Fruit fly (Drosophila melanogaster) whole organism, embryonic: ENCODE measurements around the gene CG31406.

Experiments
- Bdp1 ChIP-seq: fragments of 200-800 bp; sonication (Bioruptor generic); optimal IDR thresholded peaks from 3 replicates; lab custom pipeline; 2016; ENCODE audit warnings: missing biosample characterization, missing genetic modification characterization
- CG10366 ChIP-seq: fragments of 200-800 bp; sonication (Bioruptor generic); IDR thresholded peaks from 2 replicates; pipeline ENCODE4 v1.3.6; 2022; ENCODE audit warnings: missing biosample characterization, missing genetic modification characterization
- CG10543 ChIP-seq: fragments of 200-800 bp; sonication (Bioruptor generic); optimal IDR thresholded peaks from 3 replicates; lab custom pipeline; 2017; ENCODE audit warnings: missing biosample characterization, mild to moderate bottlenecking, missing genetic modification characterization, moderate library complexity
- CG11504 ChIP-seq: fragments of 200-800 bp; sonication (Bioruptor generic); optimal IDR thresholded peaks from 3 replicates; lab custom pipeline; 2019; ENCODE audit warnings: missing biosample characterization, mild to moderate bottlenecking, missing genetic modification characterization, moderate library complexity
- CG1233 ChIP-seq: fragments of 200-800 bp; sonication (Bioruptor generic); optimal IDR thresholded peaks from 4 replicates; lab custom pipeline; 2018; ENCODE audit warnings: missing biosample characterization, mild to moderate bottlenecking, missing genetic modification characterization
- CG12744 ChIP-seq: fragments of 200-800 bp; sonication (Bioruptor generic); optimal IDR thresholded peaks from 2 replicates; lab custom pipeline; 2016; ENCODE audit warnings: missing biosample characterization, missing genetic modification characterization
- CG12769 ChIP-seq: fragments of 200-800 bp; sonication (Bioruptor generic); optimal IDR thresholded peaks from 2 replicates; lab custom pipeline; 2019; ENCODE audit warnings: missing biosample characterization, mild to moderate bottlenecking, missing genetic modification characterization, moderate library complexity
- CG13894 ChIP-seq: fragments of 200-800 bp; sonication (Bioruptor generic); optimal IDR thresholded peaks from 3 replicates; lab custom pipeline; 2018; ENCODE audit warnings: missing biosample characterization, mild to moderate bottlenecking, missing genetic modification characterization, moderate library complexity
- CG15479 ChIP-seq: fragments of 200-800 bp; sonication (Bioruptor generic); optimal IDR thresholded peaks from 3 replicates; lab custom pipeline; 2019; ENCODE audit warnings: missing biosample characterization, mild to moderate bottlenecking, missing genetic modification characterization, moderate library complexity
- CG16815 ChIP-seq: fragments of 200-800 bp; sonication (Bioruptor generic); optimal IDR thresholded peaks from 3 replicates; lab custom pipeline; 2017; ENCODE audit warnings: missing biosample characterization, mild to moderate bottlenecking, missing genetic modification characterization
- CG17568 ChIP-seq: fragments of 200-800 bp; sonication (Bioruptor generic); optimal IDR thresholded peaks from 2 replicates; lab custom pipeline; 2018; ENCODE audit warnings: missing biosample characterization, mild to moderate bottlenecking, missing genetic modification characterization, moderate library complexity
- CG1832 ChIP-seq: fragments of 200-800 bp; sonication (Bioruptor generic); optimal IDR thresholded peaks from 2 replicates; lab custom pipeline; 2017; ENCODE audit warnings: missing biosample characterization, mild to moderate bottlenecking, missing genetic modification characterization, inconsistent platforms
- CG31441 ChIP-seq: fragments of 200-800 bp; sonication (Bioruptor generic); IDR thresholded peaks from 2 replicates; pipeline ENCODE4 v1.3.6; 2022; ENCODE audit warnings: missing biosample characterization, missing genetic modification characterization
- CG3163 ChIP-seq: fragments of 200-800 bp; sonication (Bioruptor generic); optimal IDR thresholded peaks from 3 replicates; lab custom pipeline; 2016; ENCODE audit warnings: missing biosample characterization, missing genetic modification characterization
- CG3847 ChIP-seq: fragments of 200-800 bp; sonication (Bioruptor generic); IDR thresholded peaks from 2 replicates; pipeline ENCODE4 v1.3.6; 2022; ENCODE audit warnings: missing biosample characterization, missing genetic modification characterization
- CG4282 ChIP-seq: fragments of 200-800 bp; sonication (Bioruptor generic); optimal IDR thresholded peaks from 2 replicates; lab custom pipeline; 2016; ENCODE audit warnings: missing biosample characterization, missing genetic modification characterization
- CG7786 ChIP-seq: fragments of 200-800 bp; sonication (Bioruptor generic); optimal IDR thresholded peaks from 2 replicates; lab custom pipeline; 2016; ENCODE audit warnings: missing biosample characterization, missing genetic modification characterization
- CG8290 ChIP-seq, 3 experiments: fragments of 200-800 bp; sonication (Bioruptor generic); optimal IDR thresholded peaks; 2 replicates each; lab custom pipeline; 2016 to 2019; ENCODE audit warnings: missing biosample characterization in 3 of 3, missing genetic modification characterization in 3 of 3, mild to moderate bottlenecking in 2 of 3, moderate library complexity in 1 of 3
- Dip2 ChIP-seq: fragments of 200-800 bp; sonication (Bioruptor generic); IDR thresholded peaks from 2 replicates; pipeline ENCODE4 v1.3.6; 2022; ENCODE audit warnings: missing biosample characterization, missing genetic modification characterization
- ERR ChIP-seq: fragments of 200-800 bp; sonication (Bioruptor generic); optimal IDR thresholded peaks from 2 replicates; lab custom pipeline; 2016; ENCODE audit warnings: missing biosample characterization, missing genetic modification characterization
- Fer1 ChIP-seq: fragments of 200-800 bp; sonication (Bioruptor generic); optimal IDR thresholded peaks from 2 replicates; lab custom pipeline; 2017; ENCODE audit warnings: missing biosample characterization, mild to moderate bottlenecking, missing genetic modification characterization
- Hey ChIP-seq: fragments of 200-800 bp; sonication (Bioruptor generic); optimal IDR thresholded peaks from 3 replicates; lab custom pipeline; 2018; ENCODE audit warnings: missing biosample characterization, mild to moderate bottlenecking, missing genetic modification characterization
- Hr51 ChIP-seq, 2 experiments: fragments of 200-800 bp; sonication (Bioruptor generic); optimal IDR thresholded peaks; 2 replicates in 1 of 2; 3 replicates in 1 of 2; lab custom pipeline; 2016 to 2018; ENCODE audit warnings: missing biosample characterization in 2 of 2, missing genetic modification characterization in 2 of 2, mild to moderate bottlenecking in 1 of 2, moderate library complexity in 1 of 2
- Med ChIP-seq: fragments of 200-800 bp; sonication (Bioruptor generic); peaks from one replicate; lab custom pipeline; 2016; ENCODE audit warnings: missing biosample characterization, missing genetic modification characterization, mild to moderate bottlenecking, inconsistent platforms, moderate library complexity
- Nf-YC ChIP-seq: fragments of 200-800 bp; optimal IDR thresholded peaks from 3 replicates; lab custom pipeline; 2019; ENCODE audit warnings: missing biosample characterization, mild to moderate bottlenecking, missing genetic modification characterization, moderate library complexity
- Pdp1 ChIP-seq, 2 experiments: fragments of 200-800 bp; sonication (Bioruptor generic); optimal IDR thresholded peaks; 3 replicates each; lab custom pipeline; 2016; ENCODE audit warnings: missing biosample characterization in 2 of 2, missing genetic modification characterization in 2 of 2, mild to moderate bottlenecking in 1 of 2, moderate library complexity in 1 of 2
- Stat92E ChIP-seq, 3 experiments: fragments of >200 bp in 2 of 3; fragments of 200-800 bp in 1 of 3; sonication (Bioruptor generic) in 1 of 3; optimal IDR thresholded peaks; 2 replicates each; lab custom pipeline; 2017 to 2019; ENCODE audit warnings: missing biosample characterization in 3 of 3, missing genetic modification characterization in 3 of 3, mild to moderate bottlenecking in 1 of 3, moderate library complexity in 1 of 3
- Trl ChIP-seq, 3 experiments: fragments of >200 bp in 2 of 3; fragments of 200-800 bp in 1 of 3; sonication (Bioruptor generic) in 1 of 3; optimal IDR thresholded peaks; 2 replicates in 1 of 3; 3 replicates in 2 of 3; lab custom pipeline; 2016 to 2017; ENCODE audit warnings: missing biosample characterization in 1 of 3, missing genetic modification characterization in 1 of 3
- abd-A ChIP-seq: fragments of 200-800 bp; sonication (Bioruptor generic); optimal IDR thresholded peaks from 3 replicates; lab custom pipeline; 2019; ENCODE audit warnings: missing biosample characterization, mild to moderate bottlenecking, missing genetic modification characterization, moderate library complexity
- aop ChIP-seq: fragments of 200-800 bp; sonication (Bioruptor generic); IDR thresholded peaks from 2 replicates; pipeline ENCODE4 v1.3.6; 2022; ENCODE audit warnings: missing biosample characterization, missing genetic modification characterization
- bsh ChIP-seq, 2 experiments: fragments of 200-800 bp; sonication (Bioruptor generic); optimal IDR thresholded peaks; 2 replicates each; lab custom pipeline; 2017 to 2018; ENCODE audit warnings: mild to moderate bottlenecking in 2 of 2, missing biosample characterization in 2 of 2, missing genetic modification characterization in 2 of 2, moderate library complexity in 1 of 2
- cg ChIP-seq: fragments of 200-800 bp; sonication (Bioruptor generic); optimal IDR thresholded peaks from 3 replicates; lab custom pipeline; 2019; ENCODE audit warnings: missing biosample characterization, mild to moderate bottlenecking, missing genetic modification characterization, moderate library complexity
- corto ChIP-seq: fragments of 200-800 bp; sonication (Bioruptor generic); optimal IDR thresholded peaks from 2 replicates; lab custom pipeline; 2016; ENCODE audit warnings: missing biosample characterization, mild to moderate bottlenecking, missing genetic modification characterization, moderate library complexity
- crc ChIP-seq: fragments of 200-800 bp; sonication (Bioruptor generic); optimal IDR thresholded peaks from 2 replicates; lab custom pipeline; 2016; ENCODE audit warnings: missing biosample characterization, missing genetic modification characterization
- eve ChIP-seq, 2 experiments: fragments of >200 bp; optimal IDR thresholded peaks; 2 replicates each; lab custom pipeline; 2017; ENCODE audit warnings: missing biosample characterization in 2 of 2, missing genetic modification characterization in 2 of 2
- ewg ChIP-seq: fragments of 200-800 bp; sonication (Bioruptor generic); optimal IDR thresholded peaks from 3 replicates; lab custom pipeline; 2017; ENCODE audit warnings: mild to moderate bottlenecking, missing biosample characterization, missing genetic modification reagents, missing genetic modification characterization
- gro ChIP-seq: fragments of 200-800 bp; sonication (Bioruptor generic); optimal IDR thresholded peaks from 2 replicates; lab custom pipeline; 2016; ENCODE audit warnings: missing biosample characterization, missing genetic modification characterization
- ind ChIP-seq: fragments of 200-800 bp; sonication (Bioruptor generic); optimal IDR thresholded peaks from 3 replicates; lab custom pipeline; 2016; ENCODE audit warnings: missing biosample characterization, missing genetic modification characterization
- klu ChIP-seq: fragments of 200-800 bp; sonication (Bioruptor generic); IDR thresholded peaks from 2 replicates; pipeline ENCODE4 v1.3.6; 2022; ENCODE audit warnings: missing biosample characterization, missing genetic modification characterization
- kni ChIP-seq: fragments of 200-800 bp; sonication (Bioruptor generic); optimal IDR thresholded peaks from 3 replicates; lab custom pipeline; 2017; ENCODE audit warnings: mild to moderate bottlenecking, missing biosample characterization, missing genetic modification reagents, missing genetic modification characterization
- lab ChIP-seq: fragments of 200-800 bp; sonication (Bioruptor generic); optimal IDR thresholded peaks from 3 replicates; lab custom pipeline; 2017; ENCODE audit warnings: missing biosample characterization, missing genetic modification characterization, mild to moderate bottlenecking, moderate library complexity, missing genetic modification reagents
- lbe ChIP-seq: fragments of 200-800 bp; sonication (Bioruptor generic); optimal IDR thresholded peaks from 2 replicates; lab custom pipeline; 2016; ENCODE audit warnings: missing biosample characterization, mild to moderate bottlenecking, missing genetic modification characterization
- mirr ChIP-seq: fragments of 200-800 bp; sonication (Bioruptor generic); optimal IDR thresholded peaks from 3 replicates; lab custom pipeline; 2018; ENCODE audit warnings: missing biosample characterization, mild to moderate bottlenecking, missing genetic modification characterization
- nau ChIP-seq: fragments of 200-800 bp; sonication (Bioruptor generic); optimal IDR thresholded peaks from 3 replicates; lab custom pipeline; 2017; ENCODE audit warnings: missing biosample characterization, mild to moderate bottlenecking, missing genetic modification characterization, missing genetic modification reagents
- nerfin-2 ChIP-seq: fragments of 200-800 bp; sonication (Bioruptor generic); IDR thresholded peaks from 2 replicates; pipeline ENCODE4 v1.3.6; 2022; ENCODE audit warnings: missing biosample characterization, missing genetic modification characterization; ENCODE audit not compliant: partially characterized antibody
- nom ChIP-seq: fragments of 200-800 bp; sonication (Bioruptor generic); optimal IDR thresholded peaks from 2 replicates; lab custom pipeline; 2017; ENCODE audit warnings: missing biosample characterization, missing genetic modification characterization, mild to moderate bottlenecking, moderate library complexity, missing genetic modification reagents
- pros ChIP-seq: fragments of 200-800 bp; sonication (Bioruptor generic); optimal IDR thresholded peaks from 3 replicates; lab custom pipeline; 2019; ENCODE audit warnings: missing biosample characterization, mild to moderate bottlenecking, missing genetic modification characterization, moderate library complexity
- scrt ChIP-seq: fragments of 200-800 bp; sonication (Bioruptor generic); optimal IDR thresholded peaks from 2 replicates; lab custom pipeline; 2018; ENCODE audit warnings: missing biosample characterization, mild to moderate bottlenecking, missing genetic modification characterization, moderate library complexity
- sens ChIP-seq: fragments of 200-800 bp; sonication (Bioruptor generic); peaks from one replicate; lab custom pipeline; 2016; ENCODE audit warnings: missing biosample characterization, missing genetic modification characterization
- twi ChIP-seq: fragments of 200-800 bp; optimal IDR thresholded peaks from 2 replicates; lab custom pipeline; 2019; ENCODE audit warnings: missing biosample characterization, mild to moderate bottlenecking, missing genetic modification characterization, moderate library complexity

The CG31406 gene

DNA sequence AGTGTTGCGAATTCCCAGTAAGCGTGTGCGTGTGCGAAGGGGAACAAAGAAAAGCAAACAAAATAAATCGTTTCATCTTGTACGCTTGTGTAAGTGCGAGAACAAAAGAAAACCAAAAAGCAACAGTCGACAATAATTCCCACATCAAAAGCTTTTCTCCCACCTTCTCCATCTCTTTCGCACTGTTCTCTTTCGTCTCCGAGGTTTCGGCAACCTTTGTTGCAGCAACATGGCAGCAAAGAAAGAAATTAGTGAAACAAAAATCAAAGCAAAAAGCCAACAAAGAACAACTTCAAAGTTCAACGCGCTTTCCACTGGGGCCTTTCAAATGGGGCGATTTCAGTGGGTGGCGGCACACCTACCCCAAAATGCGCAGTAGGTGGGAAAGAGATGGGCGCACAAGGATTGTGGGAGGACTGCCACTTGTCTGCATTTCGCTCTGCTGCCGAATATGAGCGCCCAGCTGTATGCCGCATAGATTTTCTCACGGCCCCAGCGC, 3.4 kb downstream of the CG31406 start:
- TF ChIP-seq Nf-YC (tag; lab: Kevin White, UChicago) = peak; percentile 5
- peak; percentile 68 for TF ChIP-seq lbe
- TF ChIP-seq CG8290 (GFP tag; optimal IDR thresholded peaks at IDR 0.05; lab: Kevin White, UChicago) = no peak
- peak in 1 of 2 experiments; percentile 19 for TF ChIP-seq CG8290 (tag; optimal IDR thresholded peaks at IDR 0.05; lab: Kevin White, UChicago)
- TF ChIP-seq CG12769 = peak; percentile 70
- TF ChIP-seq CG11504 (tag; lab: Kevin White, UChicago) = peak; percentile 100
- peak; percentile 37 for TF ChIP-seq kni (GFP tag; lab: Kevin White, UChicago)
- TF ChIP-seq CG1233 (GFP tag; lab: Kevin White, UChicago) = peak; percentile 11
- peak; percentile 93 for TF ChIP-seq CG3163 (GFP tag; lab: Kevin White, UChicago)
- TF ChIP-seq CG10366 (GFP tag; lab: Robert Waterston, UW) = no peak
- TF ChIP-seq pros = peak; percentile 49
- peak; percentile 82 for TF ChIP-seq Fer1 (GFP tag; lab: Kevin White, UChicago)
- TF ChIP-seq corto = peak; percentile 64
- peak; percentile 37 to 66 for TF ChIP-seq Trl (optimal IDR thresholded peaks at IDR 0.05; lab: Kevin White, UChicago)
- no peak for TF ChIP-seq Trl (GFP tag; optimal IDR thresholded peaks at IDR 0.05; lab: Kevin White, UChicago)
- TF ChIP-seq CG12744 (GFP tag; lab: Kevin White, UChicago) = no peak
- TF ChIP-seq CG3847 (GFP tag; lab: Robert Waterston, UW) = no peak
- TF ChIP-seq Hey = peak; percentile 58
- peak; percentile 62 for TF ChIP-seq Med (GFP tag; lab: Kevin White, UChicago)
- TF ChIP-seq nom (GFP tag; lab: Kevin White, UChicago) = peak; percentile 99
- peak; percentile 93 for TF ChIP-seq abd-A (tag; lab: Kevin White, UChicago)
- peak; percentile 2 for TF ChIP-seq CG17568 (GFP tag; lab: Kevin White, UChicago)
- TF ChIP-seq Bdp1 (GFP tag; lab: Kevin White, UChicago) = no peak
- TF ChIP-seq bsh (GFP tag; optimal IDR thresholded peaks at IDR 0.05; lab: Kevin White, UChicago) = peak in 1 of 2 experiments; percentile 99
- peak; percentile 2 for TF ChIP-seq ERR (GFP tag; lab: Kevin White, UChicago)
- TF ChIP-seq sens (GFP tag; lab: Kevin White, UChicago) = peak; percentile 78
- peak; percentile 76 for TF ChIP-seq cg
- TF ChIP-seq CG31441 (GFP tag; lab: Robert Waterston, UW) = no peak
- TF ChIP-seq scrt (GFP tag; lab: Kevin White, UChicago) = peak; percentile 92
- TF ChIP-seq lab (GFP tag; lab: Kevin White, UChicago) = peak; percentile 8
- no peak for TF ChIP-seq CG10543 (GFP tag; lab: Kevin White, UChicago)
- TF ChIP-seq Hr51 (GFP tag; optimal IDR thresholded peaks at IDR 0.05; lab: Kevin White, UChicago) = peak in 1 of 2 experiments; percentile 77
- peak in 1 of 2 experiments; percentile 38 for TF ChIP-seq Pdp1 (GFP tag; optimal IDR thresholded peaks at IDR 0.05; lab: Kevin White, UChicago)
- TF ChIP-seq Stat92E (GFP tag; optimal IDR thresholded peaks at IDR 0.05; lab: Kevin White, UChicago) = no peak
- peak; percentile 49 for TF ChIP-seq mirr
- peak; percentile 61 for TF ChIP-seq CG13894
- no peak for TF ChIP-seq crc
- TF ChIP-seq CG1832 (GFP tag; lab: Kevin White, UChicago) = peak; percentile 38

DNA sequence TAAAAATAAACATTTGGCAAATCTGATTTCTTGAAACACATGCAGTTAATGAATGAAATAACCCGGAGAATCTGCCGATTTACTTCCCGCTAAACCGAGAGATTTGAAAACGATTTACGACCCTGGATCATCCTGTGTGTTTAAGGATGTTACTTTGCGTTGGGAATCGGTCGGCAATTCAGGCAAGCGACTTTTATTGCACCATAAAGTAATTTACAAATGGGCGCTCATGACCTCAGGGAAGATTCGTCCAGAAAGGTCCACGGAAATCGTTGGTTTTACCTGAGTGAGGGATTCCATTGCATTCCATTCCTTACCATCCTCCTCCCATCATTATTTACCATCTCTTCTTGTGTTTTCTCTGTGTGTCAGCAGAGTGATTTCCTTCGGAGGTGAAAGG, 4.3 kb downstream of the CG31406 start:
- TF ChIP-seq CG15479 (GFP tag; lab: Kevin White, UChicago) = peak; percentile 56
- no peak for TF ChIP-seq CG16815
- no peak for TF ChIP-seq ind (GFP tag; lab: Kevin White, UChicago)
- TF ChIP-seq gro (GFP tag; lab: Kevin White, UChicago) = no peak
- TF ChIP-seq eve (GFP tag; optimal IDR thresholded peaks at IDR 0.05; lab: Kevin White, UChicago) = peak in 1 of 2 experiments; percentile 49
- no peak for TF ChIP-seq nerfin-2 (GFP tag; lab: Robert Waterston, UW)
- no peak for TF ChIP-seq Dip2 (GFP tag; lab: Robert Waterston, UW)
- TF ChIP-seq nau = no peak
- TF ChIP-seq klu (GFP tag; lab: Robert Waterston, UW) = no peak
- no peak for TF ChIP-seq ewg (GFP tag; lab: Kevin White, UChicago)
- no peak for TF ChIP-seq aop (GFP tag; lab: Robert Waterston, UW)
- no peak for TF ChIP-seq CG7786
- no peak for TF ChIP-seq CG4282 (GFP tag; lab: Kevin White, UChicago)
- TF ChIP-seq twi = peak; percentile 27
